Worm (Caenorhabditis elegans): ENCODE data around the gene ubxn-3.

Gene ubxn-3

ce11 chrII:221212-221611, 745 bp upstream of the ubxn-3 start (continued):
- TF ChIP-seq hmg-1.2 (GFP tag; IDR thresholded peaks at IDR 0.05) (peak; percentile 79; the same call in 1 of the 2 replicates), somi-1 (GFP tag; optimal IDR thresholded peaks at IDR 0.05) (peak; percentile 79), K12H6.12 (tag; optimal IDR thresholded peaks at IDR 0.05) (peak; percentile 67), die-1 (tag; optimal IDR thresholded peaks at IDR 0.05) (peak; percentile 38), egl-44 (GFP tag; IDR thresholded peaks at IDR 0.05) (no peak), chd-7 (tag; optimal IDR thresholded peaks at IDR 0.05) (peak; percentile 32), sdz-38 (tag; optimal IDR thresholded peaks at IDR 0.05) (peak; percentile 11), let-526 (GFP tag; IDR thresholded peaks at IDR 0.05) (peak; percentile 66), lir-1 (GFP tag; conservative IDR thresholded peaks at IDR 0.05) (0 out of 2 replicates have a peak, but pooled peaks have one; percentile 39), ccch-3 (GFP tag; optimal IDR thresholded peaks at IDR 0.05) (no peak), nhr-120 (GFP tag; IDR thresholded peaks at IDR 0.05) (no peak), lin-40 (tag; optimal IDR thresholded peaks at IDR 0.05) (peak; percentile 79), attf-5 (GFP tag; optimal IDR thresholded peaks at IDR 0.05) (peak; percentile 86), cebp-1 (GFP tag; IDR thresholded peaks at IDR 0.05) (peak; percentile 39; the same call in 1 of the 2 replicates), cebp-1 (tag; optimal IDR thresholded peaks at IDR 0.05) (peak; percentile 84), ztf-26 (tag; optimal IDR thresholded peaks at IDR 0.05) (peak; percentile 71), C06A6.2 (GFP tag; conservative IDR thresholded peaks at IDR 0.05) (no peak), lin-35 (GFP tag; optimal IDR thresholded peaks at IDR 0.05) (peak in 1 of 3 experiments; percentile 51), hsf-1 (GFP tag; IDR thresholded peaks at IDR 0.05) (0 out of 2 replicates have a peak, but pooled peaks have one; percentile 44), nhr-80 (tag; optimal IDR thresholded peaks at IDR 0.05) (peak; percentile 67), ekl-4 (GFP tag; IDR thresholded peaks at IDR 0.05) (no peak), ztf-28 (GFP tag; IDR thresholded peaks at IDR 0.05) (no peak), ztf-6 (GFP tag; IDR thresholded peaks at IDR 0.05) (no peak), ceh-58 (GFP tag; IDR thresholded peaks at IDR 0.05) (no peak), B0336.3 (GFP tag; IDR thresholded peaks at IDR 0.05) (peak; percentile 58; the same call in 1 of the 2 replicates), tlf-1 (GFP tag; optimal IDR thresholded peaks at IDR 0.05) (peak; percentile 38), repo-1 (tag; optimal IDR thresholded peaks at IDR 0.05) (peak; percentile 41), mcd-1 (GFP tag; IDR thresholded peaks at IDR 0.05) (peak; percentile 84), tbp1 (GFP tag; optimal IDR thresholded peaks at IDR 0.05) (peak; percentile 36), zfh-2 (GFP tag; conservative IDR thresholded peaks at IDR 0.05) (peak; percentile 96), lin-26 (GFP tag; IDR thresholded peaks at IDR 0.05) (peak; percentile 69; the same call in 1 of the 2 replicates), madf-10 (tag; optimal IDR thresholded peaks at IDR 0.05) (peak; percentile 63), sea-2 (GFP tag; IDR thresholded peaks at IDR 0.05) (0 out of 2 replicates have a peak, but pooled peaks have one; percentile 37), lin-54 (GFP tag; optimal IDR thresholded peaks at IDR 0.05) (peak; percentile 28), F23B12.7 (tag; optimal IDR thresholded peaks at IDR 0.05; ENCODE audit: insufficient read depth) (no peak), T26A5.8 (tag; optimal IDR thresholded peaks at IDR 0.05) (no peak), F57C9.4 (tag; optimal IDR thresholded peaks at IDR 0.05) (no peak), snpc-4 (GFP tag; optimal IDR thresholded peaks at IDR 0.05) (no peak), snpc-4 (tag; optimal IDR thresholded peaks at IDR 0.05) (peak in 3 of 4 experiments; percentile 4 to 67 (median 31)), ceh-27 (GFP tag; optimal IDR thresholded peaks at IDR 0.05) (peak; percentile 69)

All from whole organism, young adult.